Fruit fly (Drosophila melanogaster) whole organism, embryonic: ENCODE measurements around the gene CG32260.

Source experiments
- CG12744 ChIP-seq: fragments of 200-800 bp; sonication (Bioruptor generic); optimal IDR thresholded peaks from 2 replicates; lab custom pipeline; 2016; ENCODE audit warnings: missing biosample characterization, missing genetic modification characterization
- CG15073 ChIP-seq: fragments of 200-800 bp; sonication (Bioruptor generic); optimal IDR thresholded peaks from 2 replicates; lab custom pipeline; 2016; ENCODE audit warnings: missing biosample characterization, missing genetic modification characterization
- CG16815 ChIP-seq: fragments of 200-800 bp; sonication (Bioruptor generic); optimal IDR thresholded peaks from 3 replicates; lab custom pipeline; 2017; ENCODE audit warnings: missing biosample characterization, mild to moderate bottlenecking, missing genetic modification characterization
- CG17612 ChIP-seq: fragments of 200-800 bp; sonication (Bioruptor generic); IDR thresholded peaks from 2 replicates; pipeline ENCODE4 v1.3.6; 2022; ENCODE audit warnings: missing biosample characterization, missing genetic modification characterization
- CG17802 ChIP-seq: fragments of 200-800 bp; sonication (Bioruptor generic); optimal IDR thresholded peaks from 2 replicates; lab custom pipeline; 2018; ENCODE audit warnings: missing biosample characterization, mild to moderate bottlenecking, missing genetic modification characterization, moderate library complexity
- CG2678 ChIP-seq: fragments of 200-800 bp; sonication (Bioruptor generic); optimal IDR thresholded peaks from 3 replicates; lab custom pipeline; 2019; ENCODE audit warnings: missing biosample characterization, mild to moderate bottlenecking, missing genetic modification characterization, moderate library complexity
- CG3281 ChIP-seq: fragments of 200-800 bp; sonication (Bioruptor generic); optimal IDR thresholded peaks from 3 replicates; lab custom pipeline; 2017; ENCODE audit warnings: missing biosample characterization, mild to moderate bottlenecking, missing genetic modification characterization
- CG34224 ChIP-seq: fragments of 200-800 bp; sonication (Bioruptor generic); IDR thresholded peaks from 3 replicates; pipeline ENCODE4 v1.3.6; 2022; ENCODE audit warnings: missing biosample characterization, missing genetic modification characterization; ENCODE audit not compliant: partially characterized antibody
- CG34422 ChIP-seq: fragments of 200-800 bp; sonication (Bioruptor generic); IDR thresholded peaks from 3 replicates; pipeline ENCODE4 v1.3.6; 2022; ENCODE audit warnings: missing biosample characterization, missing genetic modification characterization
- CG4328 ChIP-seq: fragments of 200-800 bp; sonication (Bioruptor generic); optimal IDR thresholded peaks from 3 replicates; lab custom pipeline; 2017; ENCODE audit warnings: missing biosample characterization, missing genetic modification reagents, missing genetic modification characterization
- CG5180 ChIP-seq: fragments of 200-800 bp; sonication (Bioruptor generic); optimal IDR thresholded peaks from 3 replicates; lab custom pipeline; 2017; ENCODE audit warnings: missing biosample characterization, missing genetic modification characterization, mild to moderate bottlenecking, moderate library complexity, missing genetic modification reagents
- CG7357 ChIP-seq: fragments of 200-800 bp; sonication (Bioruptor generic); IDR thresholded peaks from 3 replicates; pipeline ENCODE4 v1.3.6; 2022; ENCODE audit warnings: missing biosample characterization, missing genetic modification characterization
- CG8089 ChIP-seq: fragments of 200-800 bp; sonication (Bioruptor generic); optimal IDR thresholded peaks from 3 replicates; lab custom pipeline; 2016; ENCODE audit warnings: missing biosample characterization, missing genetic modification characterization
- Doc3 ChIP-seq: fragments of 200-800 bp; sonication (Bioruptor generic); IDR thresholded peaks from 3 replicates; pipeline ENCODE4 v1.3.6; 2022; ENCODE audit warnings: missing biosample characterization, missing genetic modification characterization; ENCODE audit not compliant: partially characterized antibody
- Dref ChIP-seq: fragments of 200-800 bp; sonication (Bioruptor generic); IDR thresholded peaks from 2 replicates; pipeline ENCODE4 v1.3.6; 2022; ENCODE audit warnings: missing biosample characterization, missing genetic modification characterization
- Eip74EF ChIP-seq, 2 experiments: fragments of 200-800 bp in 1 of 2; fragments of >200 bp in 1 of 2; sonication (Bioruptor generic) in 1 of 2; optimal IDR thresholded peaks; 2 replicates each; lab custom pipeline; 2017 to 2019; ENCODE audit warnings: missing biosample characterization in 2 of 2, missing genetic modification characterization in 2 of 2, mild to moderate bottlenecking in 1 of 2, moderate library complexity in 1 of 2
- HLH54F ChIP-seq: fragments of 200-800 bp; sonication (Bioruptor generic); optimal IDR thresholded peaks from 3 replicates; lab custom pipeline; 2016; ENCODE audit warnings: missing biosample characterization, missing genetic modification characterization
- Hey ChIP-seq: fragments of 200-800 bp; sonication (Bioruptor generic); optimal IDR thresholded peaks from 3 replicates; lab custom pipeline; 2018; ENCODE audit warnings: missing biosample characterization, mild to moderate bottlenecking, missing genetic modification characterization
- HmgD ChIP-seq: fragments of 200-800 bp; sonication (Bioruptor generic); optimal IDR thresholded peaks from 3 replicates; lab custom pipeline; 2016; ENCODE audit warnings: missing biosample characterization, missing genetic modification characterization
- Hsf ChIP-seq: fragments of 200-800 bp; sonication (Bioruptor generic); optimal IDR thresholded peaks from 3 replicates; lab custom pipeline; 2016; ENCODE audit warnings: missing biosample characterization, missing genetic modification characterization
- MBD-R2 ChIP-seq: fragments of 200-800 bp; sonication (Bioruptor generic); IDR thresholded peaks from 2 replicates; pipeline ENCODE4 v1.3.6; 2022; ENCODE audit warnings: missing biosample characterization, missing genetic modification characterization
- Max ChIP-seq: fragments of 200-800 bp; sonication (Bioruptor generic); optimal IDR thresholded peaks from 2 replicates; lab custom pipeline; 2016; ENCODE audit warnings: missing biosample characterization, mild to moderate bottlenecking, missing genetic modification characterization
- Meics ChIP-seq: fragments of 200-800 bp; sonication (Bioruptor generic); optimal IDR thresholded peaks from 2 replicates; lab custom pipeline; 2017; ENCODE audit warnings: missing biosample characterization, mild to moderate bottlenecking, missing genetic modification characterization
- Neu2 ChIP-seq: fragments of 200-800 bp; sonication (Bioruptor generic); optimal IDR thresholded peaks from 3 replicates; lab custom pipeline; 2016; ENCODE audit warnings: missing biosample characterization, missing genetic modification characterization, borderline replicate concordance
- Nf-YA ChIP-seq: fragments of 200-800 bp; sonication (Bioruptor generic); IDR thresholded peaks from 2 replicates; pipeline ENCODE4 v1.3.6; 2022; ENCODE audit warnings: missing biosample characterization, missing genetic modification characterization
- NfI ChIP-seq: fragments of 200-800 bp; sonication (Bioruptor generic); optimal IDR thresholded peaks from 3 replicates; lab custom pipeline; 2018; ENCODE audit warnings: missing biosample characterization, mild to moderate bottlenecking, missing genetic modification characterization, moderate library complexity
- Oli ChIP-seq: fragments of 200-800 bp; sonication (Bioruptor generic); optimal IDR thresholded peaks from 2 replicates; lab custom pipeline; 2018; ENCODE audit warnings: missing biosample characterization, mild to moderate bottlenecking, missing genetic modification characterization, moderate library complexity
- Usf ChIP-seq: fragments of 200-800 bp; sonication (Bioruptor generic); optimal IDR thresholded peaks from 2 replicates; lab custom pipeline; 2017; ENCODE audit warnings: missing genotype, missing biosample characterization, missing genetic modification characterization
- ewg ChIP-seq: fragments of 200-800 bp; sonication (Bioruptor generic); optimal IDR thresholded peaks from 3 replicates; lab custom pipeline; 2017; ENCODE audit warnings: mild to moderate bottlenecking, missing biosample characterization, missing genetic modification reagents, missing genetic modification characterization
- fd102C ChIP-seq: fragments of 200-800 bp; sonication (Bioruptor generic); optimal IDR thresholded peaks from 2 replicates; lab custom pipeline; 2018; ENCODE audit warnings: missing biosample characterization, mild to moderate bottlenecking, missing genetic modification characterization, moderate library complexity
- fd64A ChIP-seq: fragments of 200-800 bp; sonication (Bioruptor generic); optimal IDR thresholded peaks from 3 replicates; lab custom pipeline; 2018; ENCODE audit warnings: missing biosample characterization, mild to moderate bottlenecking, missing genetic modification characterization
- gsb-n ChIP-seq: fragments of 200-800 bp; sonication (Bioruptor generic); optimal IDR thresholded peaks from 3 replicates; lab custom pipeline; 2018; ENCODE audit warnings: missing biosample characterization, mild to moderate bottlenecking, missing genetic modification characterization
- hbn ChIP-seq: fragments of 200-800 bp; sonication (Bioruptor generic); IDR thresholded peaks from 2 replicates; pipeline ENCODE4 v1.3.6; 2022; ENCODE audit warnings: missing biosample characterization, missing genetic modification characterization; ENCODE audit not compliant: partially characterized antibody
- kni ChIP-seq: fragments of 200-800 bp; sonication (Bioruptor generic); optimal IDR thresholded peaks from 3 replicates; lab custom pipeline; 2017; ENCODE audit warnings: mild to moderate bottlenecking, missing biosample characterization, missing genetic modification reagents, missing genetic modification characterization
- knrl ChIP-seq: fragments of 200-800 bp; sonication (Bioruptor generic); IDR thresholded peaks from 3 replicates; pipeline ENCODE4 v1.3.6; 2022; ENCODE audit warnings: missing biosample characterization, missing genetic modification characterization; ENCODE audit not compliant: partially characterized antibody
- lilli ChIP-seq: fragments of 200-800 bp; sonication (Bioruptor generic); optimal IDR thresholded peaks from 3 replicates; lab custom pipeline; 2016; ENCODE audit warnings: missing biosample characterization, missing genetic modification characterization
- mam ChIP-seq: fragments of 200-800 bp; sonication (Bioruptor generic); optimal IDR thresholded peaks from 3 replicates; lab custom pipeline; 2016; ENCODE audit warnings: missing biosample characterization, missing genetic modification characterization
- mirr ChIP-seq: fragments of 200-800 bp; sonication (Bioruptor generic); optimal IDR thresholded peaks from 3 replicates; lab custom pipeline; 2018; ENCODE audit warnings: missing biosample characterization, mild to moderate bottlenecking, missing genetic modification characterization
- pb ChIP-seq: fragments of 200-800 bp; sonication (Bioruptor generic); optimal IDR thresholded peaks from 3 replicates; lab custom pipeline; 2016; ENCODE audit warnings: missing biosample characterization, missing genetic modification characterization
- peb ChIP-seq: fragments of 200-800 bp; sonication (Bioruptor generic); IDR thresholded peaks from 2 replicates; pipeline ENCODE4 v1.3.6; 2022; ENCODE audit warnings: missing biosample characterization, missing genetic modification characterization
- prd ChIP-seq, 3 experiments: fragments of >200 bp in 2 of 3; fragments of 200-800 bp in 1 of 3; sonication (Bioruptor generic) in 1 of 3; optimal IDR thresholded peaks in 2 of 3; IDR thresholded peaks in 1 of 3; 2 replicates in 2 of 3; 3 replicates in 1 of 3; pipeline versions ENCODE4 v1.3.6 to Lab custom; 2017 to 2022; ENCODE audit warnings: missing biosample characterization in 1 of 3, missing genetic modification characterization in 1 of 3
- rib ChIP-seq: fragments of 200-800 bp; sonication (Bioruptor generic); IDR thresholded peaks from 2 replicates; pipeline ENCODE4 v1.3.6; 2022; ENCODE audit warnings: missing biosample characterization, missing genetic modification characterization
- run ChIP-seq: fragments of 200-800 bp; sonication (Bioruptor generic); optimal IDR thresholded peaks from 3 replicates; lab custom pipeline; 2018; ENCODE audit warnings: missing biosample characterization, mild to moderate bottlenecking, missing genetic modification characterization
- sc ChIP-seq, 3 experiments: fragments of >200 bp in 2 of 3; fragments of 200-800 bp in 1 of 3; sonication (Bioruptor generic) in 1 of 3; optimal IDR thresholded peaks; 2 replicates in 2 of 3; 3 replicates in 1 of 3; lab custom pipeline; 2017; ENCODE audit warnings: mild to moderate bottlenecking in 1 of 3, missing biosample characterization in 1 of 3, missing genetic modification characterization in 1 of 3, missing genetic modification reagents in 1 of 3
- seq ChIP-seq: fragments of 200-800 bp; sonication (Bioruptor generic); IDR thresholded peaks from 2 replicates; pipeline ENCODE4 v1.3.6; 2022; ENCODE audit warnings: missing biosample characterization, missing genetic modification characterization
- ssp ChIP-seq: fragments of 200-800 bp; sonication (Bioruptor generic); IDR thresholded peaks from 2 replicates; pipeline ENCODE4 v1.3.6; 2022; ENCODE audit warnings: missing biosample characterization, missing genetic modification characterization
- tio ChIP-seq: fragments of 200-800 bp; sonication (Bioruptor generic); optimal IDR thresholded peaks from 2 replicates; lab custom pipeline; 2017; ENCODE audit warnings: missing biosample characterization, missing genetic modification characterization, inconsistent platforms
- tll ChIP-seq, 2 experiments: fragments of 200-800 bp in 1 of 2; fragments of >200 bp in 1 of 2; sonication (Bioruptor generic) in 1 of 2; optimal IDR thresholded peaks; 2 replicates each; lab custom pipeline; 2017 to 2019; ENCODE audit warnings: missing biosample characterization in 2 of 2, missing genetic modification characterization in 2 of 2, mild to moderate bottlenecking in 1 of 2, moderate library complexity in 1 of 2
- unpg ChIP-seq: fragments of 200-800 bp; sonication (Bioruptor generic); optimal IDR thresholded peaks from 3 replicates; lab custom pipeline; 2018; ENCODE audit warnings: missing biosample characterization, mild to moderate bottlenecking, missing genetic modification characterization, moderate library complexity

The CG32260 gene

DNA sequence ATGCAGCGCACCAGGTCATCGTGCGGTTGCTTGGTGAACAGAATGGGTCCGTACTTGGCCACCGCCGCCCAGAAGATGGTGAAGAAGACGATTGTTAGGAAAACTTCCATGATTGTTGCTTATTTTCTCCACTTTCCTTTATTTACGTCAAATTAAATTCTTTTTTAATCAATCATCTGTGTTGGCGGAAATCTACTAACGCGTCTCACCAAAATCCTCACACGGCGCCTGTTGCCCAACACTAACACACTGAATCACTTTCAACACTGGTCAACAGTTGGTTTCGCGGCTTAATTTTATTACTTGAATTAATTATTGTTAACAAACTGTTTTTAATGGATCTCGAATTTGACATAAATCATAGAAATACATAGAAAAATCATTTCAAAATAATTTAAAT, 44.5 kb downstream of the CG32260 start, which contains the start of gene VhaM9.7-c (continued):
- TF ChIP-seq Nf-YA (no peak), pb (no peak), Dref (GFP tag; lab: Robert Waterston, UW) (no peak), prd (optimal IDR thresholded peaks at IDR 0.05; lab: Kevin White, UChicago) (no peak), prd (GFP tag; IDR thresholded peaks at IDR 0.05; lab: Robert Waterston, UW) (0 out of 3 replicates have a peak, but pooled peaks have one; percentile 29), hbn (peak; percentile 45; the same call in 1 of the 2 replicates), peb (GFP tag; lab: Robert Waterston, UW) (no peak), fd64A (GFP tag; lab: Kevin White, UChicago) (no peak), HLH54F (GFP tag; lab: Kevin White, UChicago) (peak; percentile 52), unpg (GFP tag; lab: Kevin White, UChicago) (no peak), tio (GFP tag; lab: Kevin White, UChicago) (no peak), Oli (tag; lab: Kevin White, UChicago) (no peak), mam (GFP tag; lab: Kevin White, UChicago) (peak; percentile 43), CG17802 (tag; lab: Kevin White, UChicago) (no peak), CG8089 (peak; percentile 19), CG2678 (tag; lab: Kevin White, UChicago) (no peak), CG3281 (GFP tag; lab: Kevin White, UChicago) (no peak), CG16815 (GFP tag; lab: Kevin White, UChicago) (no peak), CG17612 (GFP tag; lab: Robert Waterston, UW) (no peak), tll (GFP tag; optimal IDR thresholded peaks at IDR 0.05; lab: Kevin White, UChicago) (no peak), CG12744 (GFP tag; lab: Kevin White, UChicago) (peak; percentile 28), lilli (peak; percentile 49), Neu2 (GFP tag; lab: Kevin White, UChicago) (no peak), Hsf (GFP tag; lab: Kevin White, UChicago) (peak; percentile 22), CG4328 (GFP tag; lab: Kevin White, UChicago) (no peak), MBD-R2 (peak; percentile 91), mirr (GFP tag; lab: Kevin White, UChicago) (no peak), CG34224 (GFP tag; lab: Robert Waterston, UW) (peak; percentile 15; the same call in 1 of the 3 replicates), Eip74EF (GFP tag; optimal IDR thresholded peaks at IDR 0.05; lab: Kevin White, UChicago) (no peak), Usf (GFP tag; lab: Kevin White, UChicago) (no peak), NfI (GFP tag; lab: Kevin White, UChicago) (peak; percentile 61), Meics (GFP tag; lab: Kevin White, UChicago) (peak; percentile 15), ssp (GFP tag; lab: Robert Waterston, UW) (peak; percentile 17; the same call in 1 of the 2 replicates), fd102C (GFP tag; lab: Kevin White, UChicago) (no peak), CG15073 (GFP tag; lab: Kevin White, UChicago) (no peak), Hey (tag; lab: Kevin White, UChicago) (no peak), HmgD (GFP tag; lab: Kevin White, UChicago) (peak; percentile 20), run (tag; lab: Kevin White, UChicago) (no peak), rib (GFP tag; lab: Robert Waterston, UW) (no peak), kni (GFP tag; lab: Kevin White, UChicago) (no peak), gsb-n (tag; lab: Kevin White, UChicago) (peak; percentile 24), CG34422 (GFP tag; lab: Robert Waterston, UW) (peak; percentile 53; the same call in 1 of the 3 replicates), knrl (GFP tag; lab: Robert Waterston, UW) (no peak), Max (GFP tag; lab: Kevin White, UChicago) (peak; percentile 34), Doc3 (GFP tag; lab: Robert Waterston, UW) (no peak), CG5180 (no peak), sc (optimal IDR thresholded peaks at IDR 0.05; lab: Kevin White, UChicago) (no peak), sc (GFP tag; optimal IDR thresholded peaks at IDR 0.05; lab: Kevin White, UChicago) (no peak), ewg (GFP tag; lab: Kevin White, UChicago) (peak; percentile 7), seq (GFP tag; lab: Robert Waterston, UW) (no peak), CG7357 (GFP tag; lab: Robert Waterston, UW) (no peak)
